Worm (Caenorhabditis elegans): Measurements from ENCODE around the gene fbxb-14.
A peak's percentile ranks its signal among the peaks of the same experiment; 100 is the strongest.

The fbxb-14 gene

ce11 chrII:578803-579202, 3.7 kb downstream of the fbxb-14 start:
- TF ChIP-seq mxl-3 (GFP tag; optimal IDR thresholded peaks at IDR 0.05) (no peak), set-16 (GFP tag; IDR thresholded peaks at IDR 0.05) (peak; percentile 77), dmd-9 (GFP tag; IDR thresholded peaks at IDR 0.05) (0 out of 2 replicates have a peak, but pooled peaks have one; percentile 26), jun-1 (tag; optimal IDR thresholded peaks at IDR 0.05) (no peak), ceh-32 (tag; optimal IDR thresholded peaks at IDR 0.05; ENCODE audit: poor library complexity) (no peak), mes-2 (tag; optimal IDR thresholded peaks at IDR 0.05; ENCODE audit: poor library complexity, severe bottlenecking) (no peak), lin-38 (GFP tag; IDR thresholded peaks at IDR 0.05) (0 out of 2 replicates have a peak, but pooled peaks have one; percentile 2), lsy-2 (tag; optimal IDR thresholded peaks at IDR 0.05) (no peak), lin-29 (GFP tag; IDR thresholded peaks at IDR 0.05) (no peak)

ce11 chrII:577632-578031, 4.9 kb downstream of the fbxb-14 start, which contains the start of gene W08F4.7:
TSS of gene W08F4.7 (minus strand) at chrII:577732.
- TF ChIP-seq D1046.2 (GFP tag; IDR thresholded peaks at IDR 0.05) (no peak), zip-11 (GFP tag; IDR thresholded peaks at IDR 0.05) (no peak), lin-38 (GFP tag; IDR thresholded peaks at IDR 0.05) (peak; percentile 52), daf-16 (GFP tag; optimal IDR thresholded peaks at IDR 0.05) (no peak), daf-16 (tag; optimal IDR thresholded peaks at IDR 0.05) (peak; percentile 0), ceh-82 (tag; optimal IDR thresholded peaks at IDR 0.05) (no peak), madf-9 (GFP tag; conservative IDR thresholded peaks at IDR 0.05) (no peak), ces-1 (GFP tag; optimal IDR thresholded peaks at IDR 0.05) (no peak)

- TF ChIP-seq nhr-237 (tag; optimal IDR thresholded peaks at IDR 0.05) (no peak), hlh-11 (tag; optimal IDR thresholded peaks at IDR 0.05) (no peak), Y48G9A.11 (GFP tag; IDR thresholded peaks at IDR 0.05) (no peak), nhr-41 (GFP tag; IDR thresholded peaks at IDR 0.05) (no peak), dve-1 (tag; optimal IDR thresholded peaks at IDR 0.05; ENCODE audit: insufficient read depth) (no peak), nhr-76 (tag; optimal IDR thresholded peaks at IDR 0.05) (no peak), nhr-48 (tag; optimal IDR thresholded peaks at IDR 0.05) (no peak), lsy-2 (tag; optimal IDR thresholded peaks at IDR 0.05) (no peak), gei-8 (GFP tag; optimal IDR thresholded peaks at IDR 0.05) (no peak), unc-62 (GFP tag; optimal IDR thresholded peaks at IDR 0.05 in 1 of 2) (peak in 1 of 2 experiments; percentile 46), unc-62 (tag; optimal IDR thresholded peaks at IDR 0.05) (no peak), ZK546.5 (tag; optimal IDR thresholded peaks at IDR 0.05) (no peak), aha-1 (tag) (peak; percentile 75), cey-2 (tag; optimal IDR thresholded peaks at IDR 0.05; ENCODE audit: borderline replicate concordance, insufficient read depth) (no peak), egl-27 (tag; optimal IDR thresholded peaks at IDR 0.05) (no peak), T20F7.1 (GFP tag; optimal IDR thresholded peaks at IDR 0.05) (no peak), nhr-42 (GFP tag; IDR thresholded peaks at IDR 0.05) (no peak), daf-16 (GFP tag; optimal IDR thresholded peaks at IDR 0.05) (no peak), daf-16 (tag; optimal IDR thresholded peaks at IDR 0.05) (no peak), dmd-8 (GFP tag; IDR thresholded peaks at IDR 0.05) (no peak)
Measured at ce11 chrII:574064-574463, 8.5 kb downstream of the fbxb-14 start.

- no peak for TF ChIP-seq nhr-6 (tag; optimal IDR thresholded peaks at IDR 0.05)
- TF ChIP-seq set-16 (GFP tag; IDR thresholded peaks at IDR 0.05): peak; percentile 7; the same call in 1 of the 2 replicates
Measured at ce11 chrII:572010-572409, 10.5 kb downstream of the fbxb-14 start, which contains the start of gene mlt-8. TSS of gene mlt-8 (minus strand) at chrII:572110.

ce11 chrII:568776-569175, 13.8 kb downstream of the fbxb-14 start, which contains the start of gene W08F4.5:
TSS of gene W08F4.5 (minus strand) at chrII:568876.
- TF ChIP-seq nhr-102 (tag; optimal IDR thresholded peaks at IDR 0.05) (peak; percentile 10), nhr-28 (tag; optimal IDR thresholded peaks at IDR 0.05) (no peak)

Data from whole organism, L4 larva.